Worm (Caenorhabditis elegans): ENCODE results near the gene cpg-23.

DNA sequence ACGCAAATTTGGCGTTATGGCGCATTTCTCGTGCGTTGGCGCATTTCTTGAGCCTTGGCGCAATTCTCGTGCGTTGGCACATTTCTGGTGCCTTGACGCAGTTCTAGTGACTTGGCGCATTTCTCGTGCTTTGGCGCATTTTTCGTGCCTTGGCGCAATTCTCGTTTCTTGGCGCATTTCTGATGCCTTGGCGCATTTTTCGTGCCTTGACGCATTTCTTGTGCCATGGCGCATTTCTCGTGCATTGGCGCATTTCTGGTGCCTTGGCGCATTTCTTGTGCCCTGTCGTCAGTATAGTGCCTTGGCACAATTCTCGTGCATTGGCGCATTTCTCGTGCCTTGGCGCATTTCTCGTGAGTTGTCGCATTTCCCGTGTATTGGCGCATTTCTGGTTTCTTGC lies 7.8 kb downstream of the cpg-23 start:
- TF ChIP-seq him-1 (tag; optimal IDR thresholded peaks at IDR 0.05) (no peak), dao-5 (tag; optimal IDR thresholded peaks at IDR 0.05) (no peak), W03F9.2 (tag; optimal IDR thresholded peaks at IDR 0.05) (no peak)
